Worm (Caenorhabditis elegans) whole organism, young adult: ENCODE measurements around the gene F13A7.7.

Experiments used
- B0035.1 ChIP-seq: sonication (generic microtip); optimal IDR thresholded peaks from 2 replicates; lab custom pipeline; 2016; ENCODE audit warnings: missing genetic modification characterization, mild to moderate bottlenecking, missing compliant biosample characterization, missing genotype, missing genetic modification reagents
- B0261.1 ChIP-seq: sonication (generic microtip); optimal IDR thresholded peaks from 2 replicates; lab custom pipeline; 2016; ENCODE audit warnings: mild to moderate bottlenecking, missing genetic modification characterization, moderate library complexity, missing compliant biosample characterization
- C06A6.2 ChIP-seq: fragments of 200-800 bp; sonication (Bioruptor generic); conservative IDR thresholded peaks from 2 replicates; pipeline ENCODE4 v1.3.6; 2022; ENCODE audit warnings: missing genetic modification characterization, missing compliant biosample characterization
- F37B4.10 ChIP-seq: fragments of 200-800 bp; sonication (Bioruptor generic); IDR thresholded peaks from 2 replicates; pipeline ENCODE4 v1.3.6; 2022; ENCODE audit warnings: missing genetic modification characterization, missing compliant biosample characterization
- F49E8.2 ChIP-seq: sonication (generic microtip); optimal IDR thresholded peaks from 3 replicates; lab custom pipeline; 2017; ENCODE audit warnings: missing genetic modification characterization, mild to moderate bottlenecking, missing compliant biosample characterization, antibody characterized with exemption, moderate library complexity; ENCODE audit not compliant: insufficient read depth
- K11D2.4 ChIP-seq: fragments of 200-800 bp; sonication (Bioruptor generic); IDR thresholded peaks from 2 replicates; pipeline ENCODE4 v1.3.6; 2022; ENCODE audit warnings: missing genetic modification reagents, missing genetic modification characterization, missing compliant biosample characterization
- Y53F4B.3 ChIP-seq: fragments of 200-800 bp; sonication (Bioruptor generic); IDR thresholded peaks from 2 replicates; pipeline ENCODE4 v1.3.6; 2022; ENCODE audit warnings: missing genetic modification reagents, missing genetic modification characterization, missing compliant biosample characterization
- Y67H2A.10 ChIP-seq: fragments of 200-800 bp; sonication (Bioruptor generic); conservative IDR thresholded peaks from 2 replicates; pipeline ENCODE4 v1.3.6; 2022; ENCODE audit warnings: missing genetic modification reagents, missing genetic modification characterization, missing compliant biosample characterization
- Y95B8A.8 ChIP-seq: fragments of 200-800 bp; sonication (Bioruptor generic); IDR thresholded peaks from 2 replicates; pipeline ENCODE4 v1.3.6; 2022; ENCODE audit warnings: missing genetic modification reagents, missing genetic modification characterization, missing compliant biosample characterization
- atf-7 ChIP-seq: sonication (generic microtip); optimal IDR thresholded peaks from 2 replicates; lab custom pipeline; 2017; ENCODE audit warnings: mild to moderate bottlenecking, missing genetic modification characterization, missing compliant biosample characterization
- athp-1 ChIP-seq: sonication (generic microtip); optimal IDR thresholded peaks from 2 replicates; lab custom pipeline; 2017; ENCODE audit warnings: mild to moderate bottlenecking, missing genetic modification characterization, missing compliant biosample characterization
- attf-3 ChIP-seq: fragments of 200-800 bp; sonication (Bioruptor generic); conservative IDR thresholded peaks from 2 replicates; pipeline ENCODE4 v1.3.6; 2022; ENCODE audit warnings: missing genetic modification reagents, missing genetic modification characterization, missing compliant biosample characterization
- attf-5 ChIP-seq: fragments of 200-800 bp; sonication (Bioruptor generic); optimal IDR thresholded peaks from 2 replicates; lab custom pipeline; 2018; ENCODE audit warnings: mild to moderate bottlenecking, missing genetic modification characterization, missing compliant biosample characterization
- attf-6 ChIP-seq: fragments of 200-800 bp; sonication (Bioruptor generic); IDR thresholded peaks from 2 replicates; pipeline ENCODE4 v1.3.6; 2022; ENCODE audit warnings: missing genetic modification reagents, missing genetic modification characterization, missing compliant biosample characterization
- bed-2 ChIP-seq: fragments of 200-800 bp; sonication (Bioruptor generic); IDR thresholded peaks from 2 replicates; pipeline ENCODE4 v1.3.6; 2022; ENCODE audit warnings: missing genetic modification reagents, missing genetic modification characterization, missing compliant biosample characterization
- ccch-3 ChIP-seq: fragments of 200-800 bp; sonication (Bioruptor generic); optimal IDR thresholded peaks from 2 replicates; lab custom pipeline; 2018; ENCODE audit warnings: mild to moderate bottlenecking, missing genetic modification characterization, missing compliant biosample characterization
- cebp-1 ChIP-seq, 2 experiments: fragments of 200-800 bp in 1 of 2; sonication (Bioruptor generic) in 1 of 2; sonication (generic microtip) in 1 of 2; IDR thresholded peaks in 1 of 2; optimal IDR thresholded peaks in 1 of 2; 2 replicates each; pipeline versions ENCODE4 v1.3.6 to Lab custom; 2017 to 2022; ENCODE audit warnings: missing compliant biosample characterization in 2 of 2, missing genetic modification characterization in 2 of 2, mild to moderate bottlenecking in 1 of 2, missing genetic modification reagents in 1 of 2, moderate library complexity in 1 of 2
- ceh-58 ChIP-seq: fragments of 200-800 bp; sonication (Bioruptor generic); IDR thresholded peaks from 2 replicates; pipeline ENCODE4 v1.3.6; 2022; ENCODE audit warnings: missing genetic modification characterization, missing compliant biosample characterization
- ceh-79 ChIP-seq: sonication (generic microtip); optimal IDR thresholded peaks from 2 replicates; lab custom pipeline; 2017; ENCODE audit warnings: mild to moderate bottlenecking, missing genetic modification characterization, missing compliant biosample characterization
- ceh-91 ChIP-seq: fragments of 200-800 bp; sonication (Bioruptor generic); IDR thresholded peaks from 2 replicates; pipeline ENCODE4 v1.3.6; 2022; ENCODE audit warnings: missing genetic modification reagents, missing genetic modification characterization, missing compliant biosample characterization
- dpff-1 ChIP-seq: sonication (generic microtip); optimal IDR thresholded peaks from 2 replicates; lab custom pipeline; 2017; ENCODE audit warnings: mild to moderate bottlenecking, missing genetic modification characterization, missing compliant biosample characterization
- dpl-1 ChIP-seq: fragments of 150-350 bp; optimal IDR thresholded peaks from 2 replicates; lab custom pipeline; 2014; ENCODE audit warnings: missing biosample characterization, missing genetic modification reagents, missing genetic modification characterization
- egl-18 ChIP-seq: fragments of 200-800 bp; sonication (Bioruptor generic); IDR thresholded peaks from 2 replicates; pipeline ENCODE4 v1.3.6; 2022; ENCODE audit warnings: missing genetic modification reagents, missing genetic modification characterization, missing compliant biosample characterization
- egl-44 ChIP-seq: fragments of 200-800 bp; sonication (Bioruptor generic); IDR thresholded peaks from 2 replicates; pipeline ENCODE4 v1.3.6; 2022; ENCODE audit warnings: missing genetic modification reagents, missing genetic modification characterization, missing compliant biosample characterization
- egrh-3 ChIP-seq: fragments of 200-800 bp; sonication (Bioruptor generic); IDR thresholded peaks from 2 replicates; pipeline ENCODE4 v1.3.6; 2022; ENCODE audit warnings: missing genetic modification reagents, missing genetic modification characterization, missing compliant biosample characterization
- ets-4 ChIP-seq: fragments of 200-800 bp; sonication (Bioruptor generic); optimal IDR thresholded peaks from 2 replicates; lab custom pipeline; 2018; ENCODE audit warnings: mild to moderate bottlenecking, missing genetic modification characterization, missing compliant biosample characterization
- hlh-26 ChIP-seq: fragments of 200-800 bp; sonication (Bioruptor generic); conservative IDR thresholded peaks from 2 replicates; pipeline ENCODE4 v1.3.6; 2022; ENCODE audit warnings: missing genetic modification reagents, missing genetic modification characterization, missing compliant biosample characterization
- hmg-20 ChIP-seq: fragments of 200-800 bp; sonication (Bioruptor generic); IDR thresholded peaks from 2 replicates; pipeline ENCODE4 v1.3.6; 2022; ENCODE audit warnings: missing genetic modification reagents, missing genetic modification characterization, missing compliant biosample characterization
- hsf-1 ChIP-seq: fragments of 200-800 bp; sonication (Bioruptor generic); IDR thresholded peaks from 2 replicates; pipeline ENCODE4 v1.3.6; 2022; ENCODE audit warnings: missing genetic modification reagents, missing genetic modification characterization, missing compliant biosample characterization
- let-526 ChIP-seq: fragments of 200-800 bp; sonication (Bioruptor generic); IDR thresholded peaks from 2 replicates; pipeline ENCODE4 v1.3.6; 2022; ENCODE audit warnings: missing genetic modification reagents, missing genetic modification characterization, missing compliant biosample characterization
- lin-26 ChIP-seq: fragments of 200-800 bp; sonication (Bioruptor generic); IDR thresholded peaks from 2 replicates; pipeline ENCODE4 v1.3.6; 2022; ENCODE audit warnings: missing genetic modification reagents, missing genetic modification characterization, missing compliant biosample characterization
- lir-1 ChIP-seq: fragments of 200-800 bp; sonication (Bioruptor generic); conservative IDR thresholded peaks from 2 replicates; pipeline ENCODE4 v1.3.6; 2022; ENCODE audit warnings: missing genetic modification reagents, missing genetic modification characterization, missing compliant biosample characterization
- madf-3 ChIP-seq: fragments of 200-800 bp; sonication (Bioruptor generic); IDR thresholded peaks from 2 replicates; pipeline ENCODE4 v1.3.6; 2022; ENCODE audit warnings: missing genetic modification reagents, missing genetic modification characterization, missing compliant biosample characterization
- madf-8 ChIP-seq: fragments of 200-800 bp; sonication (Bioruptor generic); conservative IDR thresholded peaks from 2 replicates; pipeline ENCODE4 v1.3.6; 2022; ENCODE audit warnings: missing genetic modification reagents, missing genetic modification characterization, missing compliant biosample characterization
- mes-4 ChIP-seq: sonication (generic microtip); optimal IDR thresholded peaks from 2 replicates; lab custom pipeline; 2016; ENCODE audit warnings: missing genotype, missing genetic modification characterization, missing compliant biosample characterization
- nfyb-1 ChIP-seq: fragments of 200-800 bp; sonication (Bioruptor generic); IDR thresholded peaks from 2 replicates; pipeline ENCODE4 v1.3.6; 2022; ENCODE audit warnings: missing genetic modification reagents, missing genetic modification characterization, missing compliant biosample characterization
- nhr-27 ChIP-seq: fragments of 200-800 bp; sonication (Bioruptor generic); optimal IDR thresholded peaks from 2 replicates; lab custom pipeline; 2018; ENCODE audit warnings: mild to moderate bottlenecking, missing genetic modification characterization, moderate library complexity, missing compliant biosample characterization
- nhr-80 ChIP-seq: sonication (generic microtip); optimal IDR thresholded peaks from 2 replicates; lab custom pipeline; 2016; ENCODE audit warnings: missing genetic modification characterization, missing compliant biosample characterization
- nhr-90 ChIP-seq: sonication (generic microtip); optimal IDR thresholded peaks from 2 replicates; lab custom pipeline; 2016; ENCODE audit warnings: missing genotype, mild to moderate bottlenecking, missing genetic modification characterization, missing compliant biosample characterization
- rcor-1 ChIP-seq: fragments of 200-800 bp; sonication (Bioruptor generic); IDR thresholded peaks from 2 replicates; pipeline ENCODE4 v1.3.6; 2022; ENCODE audit warnings: missing genetic modification reagents, missing genetic modification characterization, missing compliant biosample characterization
- snpc-3.4 ChIP-seq: sonication (generic microtip); optimal IDR thresholded peaks from 2 replicates; lab custom pipeline; 2017; ENCODE audit warnings: missing genetic modification characterization, mild to moderate bottlenecking, missing compliant biosample characterization, antibody characterized with exemption, moderate library complexity, missing genotype, missing genetic modification reagents
- tlf-1 ChIP-seq: fragments of 200-800 bp; sonication (Bioruptor generic); optimal IDR thresholded peaks from 2 replicates; lab custom pipeline; 2018; ENCODE audit warnings: mild to moderate bottlenecking, missing genetic modification characterization, missing compliant biosample characterization
- unc-130 ChIP-seq: sonication (generic microtip); optimal IDR thresholded peaks from 2 replicates; lab custom pipeline; 2016; ENCODE audit warnings: missing genetic modification reagents, missing genetic modification characterization, missing compliant biosample characterization
- ztf-18 ChIP-seq: sonication (generic microtip); optimal IDR thresholded peaks from 2 replicates; lab custom pipeline; 2016; ENCODE audit warnings: missing genotype, mild to moderate bottlenecking, missing genetic modification characterization, missing compliant biosample characterization
- ztf-22 ChIP-seq: fragments of 200-800 bp; sonication (Bioruptor generic); optimal IDR thresholded peaks from 2 replicates; lab custom pipeline; 2018; ENCODE audit warnings: mild to moderate bottlenecking, missing genetic modification characterization, moderate library complexity, missing compliant biosample characterization
- ztf-25 ChIP-seq: fragments of 200-800 bp; sonication (Bioruptor generic); IDR thresholded peaks from 2 replicates; pipeline ENCODE4 v1.3.6; 2022; ENCODE audit warnings: missing genetic modification reagents, missing genetic modification characterization, missing compliant biosample characterization
- ztf-26 ChIP-seq: sonication (generic microtip); optimal IDR thresholded peaks from 2 replicates; lab custom pipeline; 2017; ENCODE audit warnings: missing genetic modification characterization, missing compliant biosample characterization
- ztf-3 ChIP-seq: fragments of 200-800 bp; sonication (Bioruptor generic); optimal IDR thresholded peaks from 2 replicates; lab custom pipeline; 2018; ENCODE audit warnings: mild to moderate bottlenecking, missing genetic modification characterization, missing compliant biosample characterization

F13A7.7 gene

DNA sequence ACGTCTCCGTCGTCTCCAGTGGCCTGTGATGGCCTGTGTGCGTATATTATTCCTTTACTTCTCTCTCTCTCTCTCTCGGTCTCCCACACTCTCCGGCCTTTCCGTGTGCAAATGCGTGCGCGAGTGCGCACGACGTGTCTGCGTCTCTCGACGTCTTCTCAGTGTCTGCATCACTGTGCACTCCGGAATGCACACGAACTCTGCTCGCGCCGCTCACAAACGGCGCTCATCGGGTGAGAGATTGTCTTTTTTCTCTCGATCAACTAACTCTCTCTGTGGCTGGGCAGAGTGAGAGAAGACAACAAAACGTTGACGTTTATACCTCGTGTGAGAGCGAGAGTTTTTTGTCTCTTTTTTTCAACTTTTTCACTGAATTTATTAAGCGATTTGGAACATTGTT is 27.7 kb downstream of the F13A7.7 start (continued):
- TF ChIP-seq atf-7 (peak; percentile 75), ztf-3 (GFP tag; lab: Kevin White, UChicago) (peak; percentile 23), hsf-1 (GFP tag; lab: Robert Waterston, UW) (no peak), athp-1 (tag; lab: Kevin White, UChicago) (peak; percentile 83), cebp-1 (GFP tag; IDR thresholded peaks at IDR 0.05; lab: Robert Waterston, UW) (no peak), cebp-1 (tag; optimal IDR thresholded peaks at IDR 0.05; lab: Kevin White, UChicago) (peak; percentile 89), hlh-26 (no peak), B0035.1 (tag; lab: Kevin White, UChicago) (peak; percentile 28), dpff-1 (tag; lab: Kevin White, UChicago) (no peak), hmg-20 (GFP tag; lab: Robert Waterston, UW) (peak; percentile 43; the same call in 1 of the 2 replicates), nhr-80 (tag; lab: Kevin White, UChicago) (peak; percentile 82), nfyb-1 (peak; percentile 92), ccch-3 (GFP tag; lab: Kevin White, UChicago) (no peak), Y67H2A.10 (no peak), lir-1 (GFP tag; lab: Robert Waterston, UW) (peak; percentile 84), let-526 (GFP tag; lab: Robert Waterston, UW) (0 out of 2 replicates have a peak, but pooled peaks have one; percentile 37), snpc-3.4 (tag; lab: Kevin White, UChicago) (no peak), K11D2.4 (peak; percentile 88), madf-3 (GFP tag; lab: Robert Waterston, UW) (0 out of 2 replicates have a peak, but pooled peaks have one; percentile 23), F37B4.10 (GFP tag; lab: Robert Waterston, UW) (no peak), attf-3 (GFP tag; lab: Robert Waterston, UW) (peak; percentile 45; the same call in 1 of the 2 replicates), attf-5 (GFP tag; lab: Kevin White, UChicago) (peak; percentile 97), mes-4 (tag; lab: Kevin White, UChicago) (no peak), ceh-79 (tag; lab: Kevin White, UChicago) (no peak), ztf-25 (GFP tag; lab: Robert Waterston, UW) (no peak), ztf-18 (peak; percentile 47), nhr-27 (tag; lab: Kevin White, UChicago) (peak; percentile 14), ztf-26 (tag; lab: Kevin White, UChicago) (peak; percentile 81), egrh-3 (GFP tag; lab: Robert Waterston, UW) (peak; percentile 75), F49E8.2 (tag; lab: Kevin White, UChicago) (no peak), C06A6.2 (GFP tag; lab: Robert Waterston, UW) (peak; percentile 81), nhr-90 (tag; lab: Kevin White, UChicago) (peak; percentile 63), B0261.1 (peak; percentile 30), unc-130 (no peak), egl-44 (GFP tag; lab: Robert Waterston, UW) (peak; percentile 87; the same call in 1 of the 2 replicates), ztf-22 (GFP tag; lab: Kevin White, UChicago) (peak; percentile 84), Y53F4B.3 (GFP tag; lab: Robert Waterston, UW) (no peak), madf-8 (GFP tag; lab: Robert Waterston, UW) (no peak), rcor-1 (GFP tag; lab: Robert Waterston, UW) (no peak), ceh-58 (GFP tag; lab: Robert Waterston, UW) (no peak), attf-6 (GFP tag; lab: Robert Waterston, UW) (peak; percentile 73), egl-18 (GFP tag; lab: Robert Waterston, UW) (no peak), ceh-91 (GFP tag; lab: Robert Waterston, UW) (0 out of 2 replicates have a peak, but pooled peaks have one; percentile 9), ets-4 (GFP tag; lab: Kevin White, UChicago) (peak; percentile 72), lin-26 (GFP tag; lab: Robert Waterston, UW) (peak; percentile 88), dpl-1 (GFP tag; lab: Kevin White, UChicago) (no peak), Y95B8A.8 (peak; percentile 78; the same call in 1 of the 2 replicates), bed-2 (0 out of 2 replicates have a peak, but pooled peaks have one; percentile 36), tlf-1 (GFP tag; lab: Kevin White, UChicago) (peak; percentile 78)
